Fruit fly (Drosophila melanogaster): ENCODE data around the gene Cyp4d2.
A peak's percentile ranks its signal among the peaks of the same experiment; 100 is the strongest.

Cyp4d2 gene

DNA sequence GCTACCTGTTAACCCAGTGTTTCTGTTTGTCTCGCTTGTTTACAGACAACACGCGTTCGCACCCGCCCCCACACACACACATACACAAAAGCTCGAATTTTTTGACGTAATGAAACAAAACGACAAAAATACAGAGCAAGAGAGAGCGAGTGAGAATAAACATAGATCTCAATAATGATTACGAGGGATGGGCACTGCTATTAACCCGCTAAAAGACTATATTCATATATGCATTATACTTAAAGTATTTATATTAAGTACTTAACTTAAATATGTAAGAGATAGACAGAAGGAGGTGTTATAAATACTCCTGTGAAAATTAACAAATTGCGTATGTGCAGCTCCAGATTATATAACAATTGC lies 34.0 kb upstream of the Cyp4d2 start:
- TF ChIP-seq Sin3A (optimal IDR thresholded peaks at IDR 0.05): no peak

DNA sequence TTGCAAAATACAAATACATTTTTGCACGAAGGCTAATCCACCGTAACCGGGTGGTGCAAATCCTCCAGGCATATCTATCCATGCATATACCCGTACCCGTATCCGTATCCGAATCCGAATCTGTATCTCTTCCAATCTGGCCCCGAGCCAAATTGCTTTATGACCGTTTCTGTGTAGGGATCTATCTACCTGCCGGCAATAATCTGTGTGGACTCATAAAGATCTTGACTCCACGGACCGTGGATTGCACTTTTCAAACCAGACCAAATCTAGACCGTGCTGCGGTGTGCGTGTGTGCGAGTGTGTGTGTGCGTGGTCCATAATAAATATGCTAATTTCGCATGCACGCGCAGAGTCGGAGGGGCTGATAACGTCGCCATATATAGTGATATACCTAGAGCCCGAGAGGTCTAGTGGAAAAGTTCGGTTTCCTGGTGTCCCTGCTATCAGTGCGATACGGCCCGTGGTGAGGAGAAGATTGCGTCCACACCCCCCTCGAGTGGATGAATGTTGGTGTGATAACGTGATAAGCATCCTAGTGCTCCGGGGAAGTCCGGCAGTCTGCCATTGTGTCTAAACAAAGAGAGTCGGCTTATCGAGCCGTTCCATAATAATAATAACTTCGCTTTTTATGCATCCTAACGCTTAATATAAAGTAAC lies 33.4 kb upstream of the Cyp4d2 start:
- no peak for TF ChIP-seq insv (optimal IDR thresholded peaks at IDR 0.05)
- TF ChIP-seq h (optimal IDR thresholded peaks at IDR 0.05): no peak
- no peak for TF ChIP-seq psq (optimal IDR thresholded peaks at IDR 0.05)
- no peak for TF ChIP-seq Sin3A (optimal IDR thresholded peaks at IDR 0.05)
- no peak for TF ChIP-seq Myc (optimal IDR thresholded peaks at IDR 0.05)
- TF ChIP-seq ttk (optimal IDR thresholded peaks at IDR 0.05): no peak

DNA sequence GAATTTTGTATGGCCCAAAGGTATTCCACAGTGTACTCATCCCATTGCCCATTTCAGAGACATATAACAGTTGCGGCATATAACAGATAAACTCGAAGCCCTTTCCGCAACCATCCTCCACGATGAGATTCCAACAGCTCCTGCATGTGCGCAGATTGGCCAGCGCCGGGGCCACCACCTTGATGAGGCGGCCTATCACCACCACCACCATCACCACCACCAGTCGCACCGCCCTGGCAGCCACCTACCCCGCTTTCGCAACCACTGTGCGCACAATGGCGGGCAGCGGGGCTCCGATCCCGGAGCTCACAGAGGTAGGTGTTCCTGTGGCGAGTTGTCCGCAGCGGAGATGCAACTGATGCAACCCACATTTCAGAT lies 32.9 kb upstream of the Cyp4d2 start:
- no peak for TF ChIP-seq psq (optimal IDR thresholded peaks at IDR 0.05)
- no peak for TF ChIP-seq Myc (optimal IDR thresholded peaks at IDR 0.05)
- TF ChIP-seq insv (optimal IDR thresholded peaks at IDR 0.05): no peak
- no peak for TF ChIP-seq h (optimal IDR thresholded peaks at IDR 0.05)
- no peak for TF ChIP-seq ttk (optimal IDR thresholded peaks at IDR 0.05)
- TF ChIP-seq Sin3A (optimal IDR thresholded peaks at IDR 0.05): no peak

DNA sequence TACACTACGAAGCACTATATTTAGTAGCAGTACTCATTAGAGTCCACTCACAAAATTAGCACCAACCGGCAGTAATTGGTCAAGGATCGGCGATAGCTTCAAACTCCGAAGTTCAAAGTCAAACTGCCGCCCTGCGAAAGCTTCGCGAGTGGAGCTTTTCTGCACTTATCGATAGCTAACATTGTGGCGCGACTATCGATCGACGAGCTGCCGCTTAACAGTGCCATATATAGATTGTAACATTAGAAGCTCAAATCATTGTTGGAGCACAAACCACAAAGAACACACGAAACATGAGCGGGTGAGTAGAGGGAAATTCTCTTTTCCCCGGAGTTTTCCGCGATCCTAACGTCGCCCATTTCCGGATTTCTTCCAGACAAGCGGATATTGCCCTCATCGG lies 30.7 kb upstream of the Cyp4d2 start, which contains the start of gene Pgd:
Gene Pgd, plus strand, starts transcription at position 23 of the 400 bp plus-strand sequence.
- TF ChIP-seq h (optimal IDR thresholded peaks at IDR 0.05): no peak
- no peak for TF ChIP-seq ttk (optimal IDR thresholded peaks at IDR 0.05)
- no peak for TF ChIP-seq insv (optimal IDR thresholded peaks at IDR 0.05)
- TF ChIP-seq Myc (optimal IDR thresholded peaks at IDR 0.05): no peak
- no peak for TF ChIP-seq Sin3A (optimal IDR thresholded peaks at IDR 0.05)
- TF ChIP-seq psq (optimal IDR thresholded peaks at IDR 0.05): no peak

DNA sequence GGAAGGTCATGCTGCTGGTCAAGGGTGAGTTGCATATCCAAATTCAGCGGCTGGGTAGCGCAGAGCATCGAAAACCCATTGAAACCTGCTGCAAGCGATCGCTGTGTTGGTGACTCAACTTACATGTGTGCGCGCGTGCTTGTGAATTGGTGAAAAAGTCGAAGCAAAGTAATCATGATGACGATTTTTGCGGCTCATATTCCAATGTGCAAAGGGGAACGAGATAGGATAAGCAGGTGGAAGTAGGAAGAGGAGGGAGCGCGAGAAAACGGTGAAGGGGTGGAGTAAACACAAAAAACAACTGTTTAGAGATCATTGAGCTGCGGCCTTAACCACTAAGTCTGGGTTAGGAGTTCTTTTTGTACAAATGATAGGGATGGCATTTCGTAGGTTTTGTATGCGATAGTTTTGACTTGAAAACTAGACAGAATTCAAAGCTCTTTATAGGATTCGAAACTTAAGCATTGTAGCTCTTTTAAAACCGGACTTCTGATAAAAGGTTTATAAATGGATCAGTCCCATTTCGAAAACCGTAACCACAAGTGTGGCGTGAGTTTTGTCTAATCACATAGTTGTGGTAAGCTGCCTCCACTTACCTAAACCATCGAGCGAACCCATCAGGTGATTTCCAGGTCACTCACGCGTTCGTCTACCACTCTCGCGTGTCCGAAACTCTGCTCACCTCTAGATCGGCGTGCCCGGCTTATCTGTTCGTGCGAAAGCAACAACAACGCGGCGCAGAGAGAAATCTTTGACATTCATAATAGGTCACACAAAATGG lies 29.9 kb upstream of the Cyp4d2 start:
- no peak for TF ChIP-seq ttk (optimal IDR thresholded peaks at IDR 0.05)
- TF ChIP-seq psq (optimal IDR thresholded peaks at IDR 0.05): no peak
- no peak for TF ChIP-seq h (optimal IDR thresholded peaks at IDR 0.05)
- TF ChIP-seq Sin3A (optimal IDR thresholded peaks at IDR 0.05): no peak
- no peak for TF ChIP-seq Myc (optimal IDR thresholded peaks at IDR 0.05)
- no peak for TF ChIP-seq insv (optimal IDR thresholded peaks at IDR 0.05)

DNA sequence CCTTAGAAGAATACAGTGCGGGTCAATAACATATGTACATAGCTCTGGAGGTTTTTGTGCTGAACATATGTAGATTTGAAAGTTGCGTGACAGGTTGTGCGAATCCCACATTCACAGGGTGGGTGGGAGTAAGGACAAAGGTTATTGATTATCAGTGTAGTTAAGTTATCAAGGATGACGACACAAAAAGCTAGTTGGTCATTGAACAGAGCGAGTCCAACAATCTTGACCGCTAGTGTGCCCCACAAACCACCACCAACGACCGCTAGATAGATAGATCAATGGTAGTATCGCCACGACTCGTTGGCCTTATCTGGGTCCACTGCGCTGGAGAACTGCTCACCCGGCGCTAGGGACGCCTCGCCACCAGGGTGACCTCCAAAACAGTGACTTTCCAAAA lies 29.2 kb upstream of the Cyp4d2 start:
- TF ChIP-seq insv (optimal IDR thresholded peaks at IDR 0.05): no peak
- TF ChIP-seq Sin3A (optimal IDR thresholded peaks at IDR 0.05): no peak
- TF ChIP-seq ttk (optimal IDR thresholded peaks at IDR 0.05): no peak
- TF ChIP-seq Myc (optimal IDR thresholded peaks at IDR 0.05): no peak
- TF ChIP-seq h (optimal IDR thresholded peaks at IDR 0.05): no peak
- no peak for TF ChIP-seq psq (optimal IDR thresholded peaks at IDR 0.05)

DNA sequence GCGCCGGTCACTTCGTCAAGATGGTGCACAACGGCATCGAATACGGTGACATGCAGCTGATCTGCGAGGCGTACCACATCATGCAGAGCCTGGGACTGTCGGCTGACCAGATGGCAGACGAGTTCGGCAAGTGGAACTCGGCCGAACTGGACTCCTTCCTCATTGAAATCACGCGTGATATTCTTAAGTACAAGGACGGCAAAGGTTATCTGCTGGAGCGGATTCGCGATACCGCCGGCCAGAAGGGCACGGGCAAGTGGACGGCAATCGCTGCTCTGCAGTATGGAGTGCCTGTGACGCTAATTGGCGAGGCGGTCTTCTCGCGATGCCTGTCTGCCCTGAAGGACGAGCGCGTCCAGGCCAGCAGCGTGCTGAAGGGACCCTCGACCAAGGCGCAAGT lies 28.3 kb upstream of the Cyp4d2 start:
- TF ChIP-seq ttk (optimal IDR thresholded peaks at IDR 0.05) (no peak), Myc (optimal IDR thresholded peaks at IDR 0.05) (no peak), psq (optimal IDR thresholded peaks at IDR 0.05) (no peak), Sin3A (optimal IDR thresholded peaks at IDR 0.05) (no peak), insv (optimal IDR thresholded peaks at IDR 0.05) (no peak), h (optimal IDR thresholded peaks at IDR 0.05) (no peak)

DNA sequence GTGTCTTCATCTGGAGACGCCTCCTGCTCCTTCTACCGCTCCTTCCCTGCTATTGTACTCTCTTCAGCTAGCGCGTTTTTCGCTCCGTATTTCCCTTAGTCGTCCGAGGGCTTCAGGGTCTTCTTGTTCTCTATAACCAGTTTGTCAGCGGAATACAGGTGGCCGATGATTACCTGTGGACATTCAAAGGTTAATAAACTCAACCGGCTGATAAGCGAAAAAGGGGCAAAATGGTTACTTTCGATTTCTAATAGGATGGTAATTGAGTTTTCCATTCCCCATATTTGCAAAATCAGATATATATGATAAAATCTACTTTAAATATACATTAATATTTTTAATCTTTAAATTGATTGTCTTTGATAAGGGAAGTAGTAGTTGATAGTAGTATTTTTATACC lies 27.1 kb upstream of the Cyp4d2 start:
- TF ChIP-seq psq (optimal IDR thresholded peaks at IDR 0.05) (no peak), h (optimal IDR thresholded peaks at IDR 0.05) (no peak), Sin3A (optimal IDR thresholded peaks at IDR 0.05) (no peak), insv (optimal IDR thresholded peaks at IDR 0.05) (no peak), ttk (optimal IDR thresholded peaks at IDR 0.05) (no peak)

DNA sequence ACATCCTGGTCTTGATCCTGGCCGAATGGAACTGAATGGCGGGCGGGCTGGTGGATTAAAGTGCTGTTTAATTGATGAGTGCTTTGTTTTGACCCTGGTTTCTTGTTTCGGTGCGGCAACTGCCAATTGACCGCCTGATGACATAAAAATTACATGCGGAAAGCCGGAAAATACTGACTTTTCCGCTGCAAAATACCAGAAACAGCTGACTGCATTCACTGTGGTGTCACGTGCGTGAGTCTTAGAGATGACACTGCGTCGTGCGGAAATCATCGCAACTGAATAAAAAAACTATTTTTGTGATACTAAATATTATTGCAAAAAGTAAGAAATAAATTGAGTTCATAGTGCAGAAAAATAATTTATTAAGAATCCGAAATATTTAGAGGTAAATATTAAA lies 26.3 kb upstream of the Cyp4d2 start, which contains the start of gene bcn92:
Gene bcn92, minus strand, starts transcription at position 170 of the 400 bp plus-strand sequence.
- TF ChIP-seq Sin3A (optimal IDR thresholded peaks at IDR 0.05) (no peak), Myc (optimal IDR thresholded peaks at IDR 0.05) (no peak), ttk (optimal IDR thresholded peaks at IDR 0.05) (no peak), insv (optimal IDR thresholded peaks at IDR 0.05) (no peak)

DNA sequence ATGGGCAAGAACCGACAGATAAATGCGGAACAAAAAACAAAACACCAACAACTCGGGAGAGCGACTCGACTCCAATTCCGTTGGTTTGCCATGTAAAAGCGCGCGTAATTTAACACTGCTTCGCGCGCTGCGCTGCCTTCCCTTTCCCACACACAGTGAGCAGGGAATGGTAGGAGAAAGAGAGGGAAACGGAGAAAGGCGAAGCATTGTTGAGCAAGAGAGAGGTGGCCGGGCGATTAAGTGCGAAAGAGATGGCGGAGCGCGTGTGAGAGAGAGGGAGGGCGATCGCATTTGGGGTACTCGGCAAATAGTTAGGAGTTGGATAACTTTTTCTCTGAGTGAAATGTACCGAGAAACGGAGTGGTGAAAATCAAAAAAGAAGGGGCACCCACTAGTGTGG lies 19.9 kb upstream of the Cyp4d2 start:
- TF ChIP-seq h (optimal IDR thresholded peaks at IDR 0.05) (peak; percentile 74), Sin3A (optimal IDR thresholded peaks at IDR 0.05) (no peak), psq (optimal IDR thresholded peaks at IDR 0.05) (no peak), Myc (optimal IDR thresholded peaks at IDR 0.05) (no peak), ttk (optimal IDR thresholded peaks at IDR 0.05) (no peak), insv (optimal IDR thresholded peaks at IDR 0.05) (peak; percentile 88)

DNA sequence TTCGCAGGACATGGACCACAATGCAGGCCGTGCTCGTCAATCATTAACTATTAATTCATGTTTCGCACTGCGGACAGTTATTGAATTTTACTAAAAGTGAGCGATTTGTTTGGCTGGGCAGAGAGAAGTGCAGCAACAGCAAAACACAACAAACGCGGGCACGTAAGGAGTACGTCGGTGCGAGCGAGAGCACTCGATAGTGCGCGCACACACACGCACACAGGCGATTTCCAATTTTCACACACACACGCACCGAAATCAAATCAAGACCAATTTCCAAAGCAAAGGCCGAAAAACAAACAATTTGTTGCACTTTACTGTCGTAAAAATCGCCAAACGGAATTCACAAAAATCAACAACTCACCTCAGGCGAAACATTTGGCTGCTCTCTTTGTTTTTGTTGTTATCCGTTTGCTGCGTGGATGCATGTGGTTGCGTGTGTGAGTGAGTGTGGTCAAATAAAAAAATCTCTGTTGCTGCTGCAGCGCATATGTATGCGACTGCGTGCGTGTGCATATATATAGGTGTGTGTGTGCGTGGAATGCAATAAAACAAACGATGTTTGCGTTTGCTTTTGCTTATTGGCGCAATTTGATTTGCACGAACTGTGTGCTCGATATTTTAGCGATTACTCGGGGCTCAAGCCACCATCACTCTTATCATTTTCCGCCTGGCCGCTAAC lies 17.7 kb upstream of the Cyp4d2 start:
- TF ChIP-seq h (optimal IDR thresholded peaks at IDR 0.05) (no peak), psq (optimal IDR thresholded peaks at IDR 0.05) (no peak), ttk (optimal IDR thresholded peaks at IDR 0.05) (no peak), Myc (optimal IDR thresholded peaks at IDR 0.05) (no peak), insv (optimal IDR thresholded peaks at IDR 0.05) (no peak), Sin3A (optimal IDR thresholded peaks at IDR 0.05) (no peak)

DNA sequence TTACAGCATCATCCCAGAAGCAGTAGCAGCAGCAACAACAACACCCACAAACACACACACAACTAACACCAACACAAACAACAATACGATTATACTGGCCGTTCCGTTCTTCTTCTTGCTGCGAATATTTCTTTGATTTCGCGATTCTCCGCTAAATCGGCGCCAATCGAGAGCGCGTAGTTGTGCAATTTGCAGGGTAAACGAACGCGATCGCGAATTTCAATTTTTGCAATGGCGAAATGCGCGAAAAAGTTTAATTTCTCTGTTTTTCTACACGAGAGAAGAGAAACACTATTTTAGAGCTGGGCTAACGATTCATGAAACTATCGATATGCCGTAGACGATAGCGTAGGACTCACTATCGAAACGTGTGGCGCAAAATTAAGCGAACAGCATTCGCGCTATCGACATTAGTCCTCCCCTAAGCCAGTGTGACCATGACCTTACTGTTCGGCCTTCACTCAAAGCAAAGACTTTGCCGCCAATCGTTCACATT lies 17.1 kb upstream of the Cyp4d2 start, which contains the start of gene wapl:
Gene wapl, minus strand, starts transcription at position 316 of the 496 bp plus-strand sequence.
- TF ChIP-seq ttk (optimal IDR thresholded peaks at IDR 0.05) (no peak), insv (optimal IDR thresholded peaks at IDR 0.05) (no peak), Myc (optimal IDR thresholded peaks at IDR 0.05) (no peak), psq (optimal IDR thresholded peaks at IDR 0.05) (no peak), h (optimal IDR thresholded peaks at IDR 0.05) (no peak), Sin3A (optimal IDR thresholded peaks at IDR 0.05) (no peak)

Measured in Kc167 (cell line).